Worm (Caenorhabditis elegans): ENCODE results near the gene ocr-3.

The ocr-3 gene

DNA sequence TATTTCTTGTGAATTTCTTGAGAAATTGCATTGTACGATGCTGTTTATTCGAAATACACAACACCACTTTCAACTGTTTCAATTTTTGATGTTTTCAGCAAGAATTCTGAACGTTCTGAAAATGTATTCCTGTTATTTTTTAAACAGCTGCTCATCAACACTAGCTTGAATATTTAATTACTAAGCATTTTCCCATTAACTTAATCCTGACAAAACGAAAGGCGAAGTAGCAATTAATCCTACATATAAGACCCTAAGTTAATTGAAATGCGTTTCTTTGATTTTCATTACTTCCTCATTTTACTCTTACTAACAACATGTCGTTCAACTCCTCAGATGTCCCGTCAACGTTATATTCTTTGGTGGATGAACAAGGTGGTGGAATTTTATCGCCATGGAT, at the start of gene ocr-3:
Gene ocr-3 (plus strand): TSS at position 301 of the 400 bp plus-strand sequence.
- TF ChIP-seq mdl-1 (tag; optimal IDR thresholded peaks at IDR 0.05) (no peak), tbx-2 (tag; optimal IDR thresholded peaks at IDR 0.05) (no peak), ztf-4 (tag; optimal IDR thresholded peaks at IDR 0.05) (no peak), nhr-76 (tag; optimal IDR thresholded peaks at IDR 0.05) (no peak), ztf-11 (tag; optimal IDR thresholded peaks at IDR 0.05) (no peak), fkh-2 (tag; optimal IDR thresholded peaks at IDR 0.05) (no peak), lsy-12 (tag; optimal IDR thresholded peaks at IDR 0.05) (no peak), egl-5 (tag; optimal IDR thresholded peaks at IDR 0.05) (no peak), elt-3 (tag; optimal IDR thresholded peaks at IDR 0.05) (no peak), nhr-67 (tag; optimal IDR thresholded peaks at IDR 0.05) (no peak), fkh-10 (GFP tag; optimal IDR thresholded peaks at IDR 0.05) (no peak), ceh-28 (tag; optimal IDR thresholded peaks at IDR 0.05) (no peak), snpc-4 (tag; optimal IDR thresholded peaks at IDR 0.05) (no peak), R02D3.7 (tag; optimal IDR thresholded peaks at IDR 0.05) (no peak), ZK546.5 (tag; optimal IDR thresholded peaks at IDR 0.05) (no peak), lin-39 (tag; optimal IDR thresholded peaks at IDR 0.05) (no peak), ama-1 (optimal IDR thresholded peaks at IDR 0.05) (no peak), mml-1 (tag; optimal IDR thresholded peaks at IDR 0.05) (no peak), pqm-1 (tag; optimal IDR thresholded peaks at IDR 0.05) (no peak)

DNA sequence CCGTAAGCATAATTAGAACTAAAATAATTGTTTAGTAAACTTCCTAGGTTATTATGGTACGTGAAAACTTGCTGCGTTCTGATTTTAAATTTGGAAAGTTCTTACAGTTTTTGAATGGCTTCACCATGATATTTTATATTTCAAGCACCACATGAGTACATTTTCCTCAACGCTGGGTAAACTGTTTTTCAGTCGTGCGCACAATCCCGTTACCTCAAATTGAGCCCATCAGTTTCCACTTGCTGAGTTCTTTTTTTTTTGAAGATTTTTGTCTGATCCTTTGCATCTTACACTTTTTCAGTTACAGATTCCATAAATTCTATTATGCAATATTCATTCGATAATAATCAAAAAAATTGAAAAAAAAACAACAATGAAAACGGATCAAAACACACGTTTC, 48.0 kb upstream of the ocr-3 start:
- TF ChIP-seq elt-3 (tag; optimal IDR thresholded peaks at IDR 0.05) = no peak
- no peak for TF ChIP-seq snpc-4 (tag; optimal IDR thresholded peaks at IDR 0.05)
- no peak for TF ChIP-seq nfya-1 (tag; optimal IDR thresholded peaks at IDR 0.05; ENCODE audit: insufficient read depth)
- TF ChIP-seq tbx-2 (tag; optimal IDR thresholded peaks at IDR 0.05) = no peak
- no peak for TF ChIP-seq nhr-77 (tag; optimal IDR thresholded peaks at IDR 0.05)

DNA sequence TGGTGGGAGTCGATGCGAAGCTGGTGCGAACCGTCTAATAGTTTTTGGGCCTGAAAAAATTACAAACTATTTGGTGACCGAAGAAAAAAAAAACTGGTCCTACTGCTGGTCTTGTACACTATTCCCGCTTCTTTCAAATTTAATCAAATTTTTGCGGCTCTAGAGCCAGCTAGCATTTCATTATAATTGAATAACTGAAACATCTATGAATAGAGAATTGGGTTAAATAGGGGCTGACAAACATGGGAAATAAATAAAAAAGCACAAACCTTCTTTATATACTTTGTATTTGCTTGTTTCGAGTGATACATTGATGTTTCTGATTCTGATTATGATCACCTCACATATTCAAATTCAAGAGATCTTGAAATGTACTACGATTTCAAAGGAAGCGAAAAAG, 43.4 kb upstream of the ocr-3 start:
- TF ChIP-seq lin-39 (tag; optimal IDR thresholded peaks at IDR 0.05) = no peak
- no peak for TF ChIP-seq nhr-67 (tag; optimal IDR thresholded peaks at IDR 0.05)
- TF ChIP-seq ceh-9 (tag; optimal IDR thresholded peaks at IDR 0.05) = no peak

DNA sequence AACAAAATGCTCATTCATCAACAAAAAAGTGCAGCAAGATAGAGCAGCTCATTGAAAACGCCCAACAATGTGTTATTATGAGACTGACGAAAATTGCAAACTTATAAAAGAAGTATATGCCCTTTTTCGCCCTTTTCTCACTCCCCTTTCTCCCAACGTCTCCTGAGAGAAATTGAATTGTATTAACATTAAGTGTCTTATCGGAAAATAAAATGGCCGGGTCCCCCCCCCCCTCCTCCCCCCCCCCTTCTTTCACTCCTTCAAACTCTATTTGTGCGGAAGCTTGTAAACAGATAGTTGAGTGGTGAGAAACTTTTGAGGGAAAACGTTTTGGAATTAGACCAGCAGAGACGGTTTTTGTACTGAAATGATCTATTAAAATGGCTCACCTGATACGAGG, 41.8 kb upstream of the ocr-3 start:
- TF ChIP-seq ceh-82 (tag; optimal IDR thresholded peaks at IDR 0.05) (no peak), elt-2 (tag; optimal IDR thresholded peaks at IDR 0.05) (no peak)

DNA sequence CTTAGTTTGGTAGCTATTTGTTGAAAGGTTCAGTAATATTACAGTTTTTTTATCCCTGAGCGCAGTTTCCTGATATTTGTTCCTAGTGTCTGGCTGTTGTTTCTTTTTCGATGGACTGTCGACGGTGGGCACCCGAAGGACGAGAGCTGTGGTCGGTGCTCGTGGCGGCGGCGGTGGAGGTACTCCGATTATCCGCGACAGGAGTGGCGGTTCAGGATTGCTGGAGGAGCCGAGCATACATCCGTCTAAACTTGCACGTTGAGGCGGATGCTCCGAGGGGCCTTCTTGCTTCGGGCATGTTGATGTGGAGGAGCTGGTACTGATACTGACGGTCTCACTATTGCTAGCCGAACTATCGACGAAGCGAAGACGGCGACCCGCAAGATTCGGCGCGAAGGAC, 41.2 kb upstream of the ocr-3 start:
- TF ChIP-seq lsy-12 (tag; optimal IDR thresholded peaks at IDR 0.05) (no peak), hmg-11 (tag; optimal IDR thresholded peaks at IDR 0.05) (no peak), nhr-76 (tag; optimal IDR thresholded peaks at IDR 0.05) (no peak), skn-1 (tag; optimal IDR thresholded peaks at IDR 0.05) (no peak), ama-1 (optimal IDR thresholded peaks at IDR 0.05) (no peak), aly-2 (tag; optimal IDR thresholded peaks at IDR 0.05) (no peak), nhr-43 (tag; optimal IDR thresholded peaks at IDR 0.05; ENCODE audit: poor library complexity, severe bottlenecking) (no peak), ZK546.5 (tag; optimal IDR thresholded peaks at IDR 0.05) (no peak), fos-1 (tag; optimal IDR thresholded peaks at IDR 0.05) (no peak), ztf-4 (tag; optimal IDR thresholded peaks at IDR 0.05) (no peak), nhr-12 (tag; optimal IDR thresholded peaks at IDR 0.05) (no peak), tbx-2 (tag; optimal IDR thresholded peaks at IDR 0.05) (no peak), mdl-1 (tag; optimal IDR thresholded peaks at IDR 0.05) (no peak), pha-4 (tag; optimal IDR thresholded peaks at IDR 0.05) (no peak), ztf-11 (tag; optimal IDR thresholded peaks at IDR 0.05) (no peak), elt-3 (tag; optimal IDR thresholded peaks at IDR 0.05) (no peak)

DNA sequence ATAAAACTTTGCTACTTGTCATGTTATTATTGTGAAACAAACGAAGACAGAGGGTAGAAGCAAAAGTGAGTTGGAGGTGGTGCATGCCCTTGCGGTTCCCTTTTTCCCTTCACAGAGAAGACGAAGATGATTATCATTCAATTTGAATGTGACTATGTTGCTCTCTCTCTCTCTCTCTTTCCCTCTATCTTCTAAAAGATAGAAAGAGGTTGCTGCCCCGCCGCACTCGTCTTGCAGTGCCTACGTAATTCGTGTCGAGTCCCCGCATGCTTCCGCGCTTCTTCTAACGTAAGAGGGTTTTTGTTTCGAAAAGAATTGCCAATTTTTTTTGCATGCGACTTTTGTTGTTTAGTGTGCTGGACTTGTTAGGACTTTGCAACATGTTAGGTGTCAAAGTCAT, 40.3 kb upstream of the ocr-3 start:
- TF ChIP-seq nhr-67 (tag; optimal IDR thresholded peaks at IDR 0.05) = no peak
- TF ChIP-seq fkh-10 (GFP tag; optimal IDR thresholded peaks at IDR 0.05) = peak; percentile 83

DNA sequence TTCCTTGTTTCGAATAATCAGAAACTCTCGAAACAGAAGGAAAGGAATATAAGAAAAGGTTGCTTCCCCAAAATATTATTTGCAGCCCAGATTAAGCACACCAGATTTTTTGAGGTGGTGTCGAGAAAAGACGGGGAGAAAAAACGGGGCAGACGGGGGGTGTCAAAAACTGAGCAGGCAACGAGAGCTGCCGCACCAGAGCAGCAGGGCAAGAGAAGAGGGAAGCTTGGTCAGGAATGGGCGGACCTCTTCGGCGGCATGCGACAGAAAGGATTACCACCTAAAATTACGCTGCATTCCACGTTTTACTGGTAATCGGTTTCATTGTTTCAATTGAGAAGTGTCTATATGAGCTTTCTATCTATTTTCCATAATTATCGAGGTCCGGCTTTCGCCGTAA, 36.5 kb upstream of the ocr-3 start:
- TF ChIP-seq ceh-82 (tag; optimal IDR thresholded peaks at IDR 0.05) = no peak
- no peak for TF ChIP-seq nhr-11 (tag; optimal IDR thresholded peaks at IDR 0.05)
- TF ChIP-seq tbx-2 (tag; optimal IDR thresholded peaks at IDR 0.05) = no peak
- TF ChIP-seq ZK546.5 (tag; optimal IDR thresholded peaks at IDR 0.05) = no peak
- no peak for TF ChIP-seq nhr-76 (tag; optimal IDR thresholded peaks at IDR 0.05)
- no peak for TF ChIP-seq nhr-77 (tag; optimal IDR thresholded peaks at IDR 0.05)
- TF ChIP-seq nhr-237 (tag; optimal IDR thresholded peaks at IDR 0.05) = no peak
- TF ChIP-seq R02D3.7 (tag; optimal IDR thresholded peaks at IDR 0.05) = no peak
- no peak for TF ChIP-seq ceh-9 (tag; optimal IDR thresholded peaks at IDR 0.05)
- no peak for TF ChIP-seq nhr-43 (tag; optimal IDR thresholded peaks at IDR 0.05; ENCODE audit: poor library complexity, severe bottlenecking)
- TF ChIP-seq elt-3 (tag; optimal IDR thresholded peaks at IDR 0.05) = no peak
- TF ChIP-seq aly-2 (tag; optimal IDR thresholded peaks at IDR 0.05) = no peak
- no peak for TF ChIP-seq skn-1 (tag; optimal IDR thresholded peaks at IDR 0.05)
- TF ChIP-seq sea-2 (GFP tag; optimal IDR thresholded peaks at IDR 0.05) = no peak
- no peak for TF ChIP-seq daf-12 (tag; optimal IDR thresholded peaks at IDR 0.05)
